Fruit fly (Drosophila melanogaster): ENCODE data around the gene PolA2.

PolA2 gene

dm6 chr3R:27246264-27246663 is 7.3 kb downstream of the PolA2 start (continued):
- TF ChIP-seq NFAT (GFP tag; IDR thresholded peaks at IDR 0.05): no peak
- peak; percentile 90 for TF ChIP-seq CG8388 (GFP tag; optimal IDR thresholded peaks at IDR 0.05)
- peak; percentile 87 for TF ChIP-seq trem (tag; optimal IDR thresholded peaks at IDR 0.05)
- TF ChIP-seq CG17612 (GFP tag; IDR thresholded peaks at IDR 0.05): no peak
- TF ChIP-seq CG7357 (GFP tag; IDR thresholded peaks at IDR 0.05): peak; percentile 49; the same call in 2 of the 3 replicates
- no peak for TF ChIP-seq CG10274 (GFP tag; optimal IDR thresholded peaks at IDR 0.05)
- TF ChIP-seq ttk (GFP tag; IDR thresholded peaks at IDR 0.05): peak; percentile 52; the same call in 1 of the 2 replicates
- TF ChIP-seq CHES-1-like (GFP tag; optimal IDR thresholded peaks at IDR 0.05): no peak
- peak; percentile 84 for TF ChIP-seq Oli (tag; optimal IDR thresholded peaks at IDR 0.05)
- TF ChIP-seq wdn (GFP tag; IDR thresholded peaks at IDR 0.05): no peak
- TF ChIP-seq gem (tag; optimal IDR thresholded peaks at IDR 0.05): peak; percentile 93
- no peak for TF ChIP-seq CG5953 (GFP tag; IDR thresholded peaks at IDR 0.05)
- TF ChIP-seq kni (GFP tag; optimal IDR thresholded peaks at IDR 0.05): no peak
- peak; percentile 78 for TF ChIP-seq sd (tag; optimal IDR thresholded peaks at IDR 0.05)
- TF ChIP-seq Mes4 (GFP tag; optimal IDR thresholded peaks at IDR 0.05): no peak
- TF ChIP-seq HLHmδ (GFP tag; optimal IDR thresholded peaks at IDR 0.05): no peak
- no peak for TF ChIP-seq br (optimal IDR thresholded peaks at IDR 0.05)
- no peak for TF ChIP-seq CG7786 (GFP tag; optimal IDR thresholded peaks at IDR 0.05)
- TF ChIP-seq CG2116 (GFP tag; optimal IDR thresholded peaks at IDR 0.05): peak; percentile 38
- no peak for TF ChIP-seq insv (GFP tag; optimal IDR thresholded peaks at IDR 0.05)
- no peak for TF ChIP-seq jigr1 (GFP tag; IDR thresholded peaks at IDR 0.05)
- no peak for TF ChIP-seq CG9609 (GFP tag; optimal IDR thresholded peaks at IDR 0.05)
- no peak for TF ChIP-seq CG6175 (GFP tag; IDR thresholded peaks at IDR 0.05)
- TF ChIP-seq crc (GFP tag; optimal IDR thresholded peaks at IDR 0.05): no peak
- peak; percentile 56 for TF ChIP-seq nom (GFP tag; optimal IDR thresholded peaks at IDR 0.05)
- TF ChIP-seq Xrp1 (GFP tag; IDR thresholded peaks at IDR 0.05): peak; percentile 79
- peak; percentile 83 for TF ChIP-seq CG10147 (GFP tag; optimal IDR thresholded peaks at IDR 0.05)
- no peak for TF ChIP-seq Neu2 (GFP tag; optimal IDR thresholded peaks at IDR 0.05; ENCODE audit: borderline replicate concordance)
- TF ChIP-seq lola (GFP tag; optimal IDR thresholded peaks at IDR 0.05): peak in 1 of 3 experiments; percentile 90
- TF ChIP-seq Lhr (GFP tag; optimal IDR thresholded peaks at IDR 0.05): peak; percentile 42
- TF ChIP-seq CG15011 (GFP tag; optimal IDR thresholded peaks at IDR 0.05): peak; percentile 71
- 0 out of 2 replicates have a peak, but pooled peaks have one; percentile 6 for TF ChIP-seq bowl (GFP tag; IDR thresholded peaks at IDR 0.05)
- no peak for TF ChIP-seq NK7.1 (GFP tag; optimal IDR thresholded peaks at IDR 0.05)
- TF ChIP-seq Abd-B (GFP tag; optimal IDR thresholded peaks at IDR 0.05): peak; percentile 67
- TF ChIP-seq CG14050 (GFP tag; IDR thresholded peaks at IDR 0.05): no peak; the same call in 2 of the 3 replicates
- TF ChIP-seq CG13894 (tag; optimal IDR thresholded peaks at IDR 0.05): peak; percentile 7
- peak; percentile 45; the same call in 1 of the 2 replicates for TF ChIP-seq CG7372 (GFP tag; IDR thresholded peaks at IDR 0.05)
- TF ChIP-seq CG2129 (GFP tag; IDR thresholded peaks at IDR 0.05; ENCODE audit: partially characterized antibody): no peak
- TF ChIP-seq sr (GFP tag; IDR thresholded peaks at IDR 0.05): no peak
- TF ChIP-seq MESR4 (GFP tag; optimal IDR thresholded peaks at IDR 0.05): no peak
- peak; percentile 90 for TF ChIP-seq CG2678 (tag; optimal IDR thresholded peaks at IDR 0.05)
- TF ChIP-seq cwo (GFP tag; optimal IDR thresholded peaks at IDR 0.05): peak; percentile 78
- no peak for TF ChIP-seq CG12071 (GFP tag; optimal IDR thresholded peaks at IDR 0.05)
- no peak for TF ChIP-seq Adf1 (GFP tag; IDR thresholded peaks at IDR 0.05)
- peak; percentile 61 for TF ChIP-seq CG12219 (GFP tag; optimal IDR thresholded peaks at IDR 0.05)
- TF ChIP-seq slou (GFP tag; optimal IDR thresholded peaks at IDR 0.05): no peak
- no peak for TF ChIP-seq chn (GFP tag; optimal IDR thresholded peaks at IDR 0.05)
- TF ChIP-seq sens-2 (GFP tag; IDR thresholded peaks at IDR 0.05): no peak
- no peak for TF ChIP-seq aop (GFP tag; IDR thresholded peaks at IDR 0.05)
- no peak for TF ChIP-seq lbe (GFP tag; optimal IDR thresholded peaks at IDR 0.05)
- TF ChIP-seq CG18764 (GFP tag; optimal IDR thresholded peaks at IDR 0.05): peak; percentile 27

Data from whole organism, embryonic.